Fruit fly (Drosophila melanogaster) whole organism, prepupa: ENCODE measurements around the gene CG34433.

Experiments
- CG10631 ChIP-seq: fragments of 200-800 bp; sonication (Bioruptor generic); optimal IDR thresholded peaks from 2 replicates; lab custom pipeline; 2016; ENCODE audit warnings: missing biosample characterization, missing genetic modification characterization
- Smox ChIP-seq: fragments of 200-800 bp; sonication (Bioruptor generic); optimal IDR thresholded peaks from 3 replicates; lab custom pipeline; 2016; ENCODE audit warnings: missing biosample characterization, missing genetic modification characterization
- Sox15 ChIP-seq: fragments of 200-800 bp; sonication (Bioruptor generic); optimal IDR thresholded peaks from 3 replicates; lab custom pipeline; 2016; ENCODE audit warnings: missing biosample characterization, missing genetic modification characterization

DNA sequence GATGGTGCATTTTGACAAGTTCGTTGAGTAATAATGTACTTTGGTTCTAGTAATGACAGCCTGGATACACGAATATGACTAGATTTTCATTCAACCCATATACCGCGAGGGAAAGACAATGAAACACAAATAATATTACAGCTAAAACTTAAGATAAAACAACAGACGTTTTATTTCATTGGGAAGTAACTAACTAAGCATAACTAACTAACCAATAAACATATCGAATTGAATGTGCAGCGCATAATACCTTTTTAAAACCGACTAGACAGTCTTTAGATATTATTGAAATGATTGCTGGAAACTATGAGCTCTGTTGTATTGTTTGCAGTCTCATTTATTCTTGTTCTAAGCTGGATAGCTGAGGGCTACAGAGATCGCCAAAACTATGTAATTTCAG, 43.9 kb upstream of the CG34433 start, which contains the start of gene CG31016:
- TF ChIP-seq Smox (GFP tag; lab: Kevin White, UChicago) (no peak), CG10631 (GFP tag; lab: Kevin White, UChicago) (no peak), Sox15 (no peak)
